Fruit fly (Drosophila melanogaster): ENCODE results near the gene mtSSB.

dm6 chr3R:16180476-16181070, 24.5 kb downstream of the mtSSB start, which contains the start of gene CG8927:
- TF ChIP-seq CG32121 (GFP tag; IDR thresholded peaks at IDR 0.05) (no peak), CG4496 (GFP tag; IDR thresholded peaks at IDR 0.05) (no peak), gl (tag; optimal IDR thresholded peaks at IDR 0.05) (no peak), CG10348 (GFP tag; IDR thresholded peaks at IDR 0.05) (no peak)

All from whole organism, pupa.